Worm (Caenorhabditis elegans) whole organism, L1 larva: Measurements from ENCODE around the gene ZK177.12.

Source experiments
- blmp-1 ChIP-seq: fragments of 150-350 bp; optimal IDR thresholded peaks from 2 replicates; lab custom pipeline; 2014; ENCODE audit warnings: missing biosample characterization, missing genetic modification characterization
- ces-1 ChIP-seq: fragments of 150-350 bp; optimal IDR thresholded peaks from 2 replicates; lab custom pipeline; 2014; ENCODE audit warnings: missing biosample characterization, missing genetic modification reagents, missing genetic modification characterization
- efl-3 ChIP-seq: fragments of 200-800 bp; sonication (Bioruptor generic); optimal IDR thresholded peaks from 2 replicates; lab custom pipeline; 2018; ENCODE audit warnings: mild to moderate bottlenecking, missing genetic modification characterization, missing compliant biosample characterization
- egl-27 ChIP-seq, 2 experiments: fragments of 150-350 bp in 1 of 2; sonication (generic microtip); optimal IDR thresholded peaks; 3 replicates each; lab custom pipeline; 2017 to 2018; ENCODE audit warnings: missing biosample characterization in 2 of 2, missing genetic modification characterization in 2 of 2, missing genetic modification reagents in 2 of 2
- hlh-17 ChIP-seq: fragments of 200-800 bp; sonication (Bioruptor generic); optimal IDR thresholded peaks from 2 replicates; lab custom pipeline; 2018; ENCODE audit warnings: missing genetic modification characterization, mild to moderate bottlenecking, missing compliant biosample characterization, moderate library complexity, borderline replicate concordance
- mep-1 ChIP-seq: fragments of 150-350 bp; optimal IDR thresholded peaks from 2 replicates; lab custom pipeline; 2014; ENCODE audit warnings: missing biosample characterization, missing genetic modification characterization
- nhr-11 ChIP-seq: fragments of 150-350 bp; optimal IDR thresholded peaks from 2 replicates; lab custom pipeline; 2014; ENCODE audit warnings: missing biosample characterization, missing genetic modification characterization
- nhr-20 ChIP-seq: sonication (generic microtip); optimal IDR thresholded peaks from 2 replicates; lab custom pipeline; 2016; ENCODE audit warnings: mild to moderate bottlenecking, missing genetic modification characterization, missing compliant biosample characterization
- nhr-77 ChIP-seq: fragments of 150-350 bp; optimal IDR thresholded peaks from 2 replicates; lab custom pipeline; 2014; ENCODE audit warnings: missing biosample characterization, missing genetic modification characterization
- nhr-90 ChIP-seq: sonication (generic microtip); optimal IDR thresholded peaks from 2 replicates; lab custom pipeline; 2016; ENCODE audit warnings: mild to moderate bottlenecking, missing genetic modification characterization, missing compliant biosample characterization; ENCODE audit not compliant: poor library complexity
- rnt-1 ChIP-seq: sonication (generic microtip); optimal IDR thresholded peaks from 2 replicates; lab custom pipeline; 2016; ENCODE audit warnings: mild to moderate bottlenecking, missing genetic modification characterization, moderate library complexity, missing compliant biosample characterization
- unc-62 ChIP-seq: fragments of 150-350 bp; optimal IDR thresholded peaks from 2 replicates; lab custom pipeline; 2014; ENCODE audit warnings: missing biosample characterization, missing genetic modification reagents, missing genetic modification characterization

- TF ChIP-seq rnt-1 (tag; lab: Kevin White, UChicago) (no peak), unc-62 (GFP tag; lab: Kevin White, UChicago) (no peak), egl-27 (tag; optimal IDR thresholded peaks at IDR 0.05; lab: Kevin White, UChicago) (no peak), efl-3 (GFP tag; lab: Kevin White, UChicago) (no peak), nhr-11 (tag; lab: Kevin White, UChicago) (no peak), mep-1 (tag; lab: Kevin White, UChicago) (no peak), hlh-17 (GFP tag; lab: Kevin White, UChicago) (no peak), nhr-90 (no peak), ces-1 (GFP tag; lab: Kevin White, UChicago) (no peak), nhr-77 (tag; lab: Kevin White, UChicago) (no peak), nhr-20 (no peak), blmp-1 (no peak)
Observed at ce11 chrII:5549746-5550145, 28.2 kb downstream of the ZK177.12 start, which contains the start of gene C17C3.6.
